Worm (Caenorhabditis elegans): Measurements from ENCODE around the gene trx-3.

trx-3 gene

DNA sequence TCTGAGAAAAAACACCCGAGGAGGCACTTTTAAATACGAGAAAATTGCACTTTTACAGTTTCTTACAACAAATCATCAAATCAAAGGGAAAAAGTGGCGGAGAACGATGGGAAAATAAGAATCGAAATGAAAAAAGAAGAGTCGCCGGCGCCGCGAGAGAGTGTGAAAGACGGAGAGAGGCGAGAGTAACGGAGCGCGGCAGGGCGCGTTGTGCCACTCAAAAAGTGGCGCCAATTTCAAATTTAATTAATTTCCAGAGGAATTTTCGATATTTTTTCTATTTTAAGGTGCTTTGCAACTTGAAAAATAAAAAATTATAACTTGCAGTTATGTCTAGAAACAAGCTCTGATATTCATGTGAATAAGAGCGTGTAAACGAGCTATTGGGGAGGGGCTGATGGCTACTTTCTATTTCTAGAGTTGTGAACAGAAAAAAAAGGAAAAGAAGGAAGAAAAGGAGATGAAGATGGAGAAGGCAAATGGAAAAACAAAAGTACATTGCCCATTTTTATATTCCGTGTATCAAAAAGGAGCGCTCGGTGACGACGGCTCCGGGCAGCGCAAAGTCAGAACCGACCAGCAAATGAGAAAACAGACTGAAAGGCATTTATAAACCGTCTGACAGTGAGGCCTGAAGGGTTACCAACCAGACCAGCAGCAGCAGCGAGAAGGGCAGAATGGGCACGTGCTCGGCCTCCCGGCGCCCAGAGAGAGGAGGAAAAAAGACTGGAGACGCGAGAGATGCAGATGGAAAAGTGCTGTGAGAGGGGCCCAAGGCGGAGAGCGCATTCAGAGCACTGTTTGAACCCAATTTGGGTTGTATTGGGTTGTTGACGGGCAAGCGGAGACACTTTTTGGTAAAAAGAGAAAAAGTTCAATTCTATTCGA, 15.7 kb upstream of the trx-3 start:
- TF ChIP-seq med-1 (GFP tag; optimal IDR thresholded peaks at IDR 0.05; ENCODE audit: insufficient read depth) (no peak), ztf-23 (GFP tag; IDR thresholded peaks at IDR 0.05) (no peak), cog-1 (tag; optimal IDR thresholded peaks at IDR 0.05) (no peak), flt-1 (GFP tag; IDR thresholded peaks at IDR 0.05) (no peak)

DNA sequence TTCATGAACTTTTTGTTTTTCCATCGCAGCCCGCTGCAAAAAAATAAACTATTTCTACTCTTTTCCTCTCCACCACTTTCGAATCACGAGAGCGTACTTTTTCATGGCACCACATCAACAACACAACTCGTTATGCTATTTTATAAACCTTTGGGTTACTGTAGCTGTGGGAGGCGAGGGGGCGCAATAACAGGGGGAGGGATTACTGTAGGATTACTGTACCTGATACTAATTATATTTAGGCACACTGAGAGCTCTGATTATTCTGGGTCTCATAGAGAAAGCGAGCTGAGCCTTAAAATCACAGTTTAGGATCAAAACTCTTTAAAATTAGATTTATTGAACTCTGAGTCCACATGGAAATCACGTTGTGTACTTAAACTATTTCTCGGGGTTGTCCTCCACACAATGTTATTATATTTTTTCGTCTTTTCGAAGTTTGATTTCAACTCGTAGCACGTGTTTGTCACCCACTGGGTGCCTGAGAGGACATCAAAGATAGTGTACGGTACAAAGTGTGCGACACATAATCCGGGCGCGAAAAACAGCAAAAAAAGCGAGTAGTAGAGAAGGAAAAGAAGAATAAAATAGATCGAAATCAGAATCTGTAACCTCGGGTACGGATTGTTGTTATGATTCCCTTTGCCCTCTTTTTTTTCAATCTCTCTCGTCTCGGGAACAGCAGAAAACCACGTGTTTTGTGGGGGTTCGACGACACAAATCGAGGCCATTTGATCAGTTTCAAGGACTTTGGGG, 14.2 kb upstream of the trx-3 start:
- TF ChIP-seq klf-2 (GFP tag; conservative IDR thresholded peaks at IDR 0.05) (no peak), ztf-23 (GFP tag; IDR thresholded peaks at IDR 0.05) (no peak), ztf-29 (GFP tag; IDR thresholded peaks at IDR 0.05) (no peak), ref-1 (GFP tag; conservative IDR thresholded peaks at IDR 0.05) (no peak), cog-1 (tag; optimal IDR thresholded peaks at IDR 0.05) (no peak), med-1 (GFP tag; optimal IDR thresholded peaks at IDR 0.05; ENCODE audit: insufficient read depth) (no peak), tab-1 (GFP tag; IDR thresholded peaks at IDR 0.05) (no peak)

DNA sequence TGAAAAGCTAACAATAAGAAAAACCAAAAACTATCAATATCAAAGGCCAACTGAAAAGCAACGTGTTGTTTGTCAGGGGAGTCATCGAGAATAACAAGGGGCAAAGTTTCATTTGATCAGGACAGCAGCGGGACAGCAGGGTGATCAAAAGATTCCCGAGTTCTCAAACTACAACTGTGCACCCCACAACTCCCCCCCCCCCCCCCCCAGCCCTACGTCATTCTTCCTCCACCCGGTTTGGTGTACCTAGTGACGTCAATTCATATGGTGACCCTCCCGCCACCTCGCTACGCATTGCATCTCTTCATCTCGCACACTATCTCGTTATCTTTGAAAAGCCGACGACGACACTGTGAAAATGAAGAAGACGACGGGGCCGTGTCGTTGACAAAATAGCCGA, 13.1 kb upstream of the trx-3 start:
- TF ChIP-seq med-1 (GFP tag; optimal IDR thresholded peaks at IDR 0.05; ENCODE audit: insufficient read depth) (no peak), ztf-29 (GFP tag; IDR thresholded peaks at IDR 0.05) (no peak), tab-1 (GFP tag; IDR thresholded peaks at IDR 0.05) (no peak), klf-2 (GFP tag; conservative IDR thresholded peaks at IDR 0.05) (no peak)

DNA sequence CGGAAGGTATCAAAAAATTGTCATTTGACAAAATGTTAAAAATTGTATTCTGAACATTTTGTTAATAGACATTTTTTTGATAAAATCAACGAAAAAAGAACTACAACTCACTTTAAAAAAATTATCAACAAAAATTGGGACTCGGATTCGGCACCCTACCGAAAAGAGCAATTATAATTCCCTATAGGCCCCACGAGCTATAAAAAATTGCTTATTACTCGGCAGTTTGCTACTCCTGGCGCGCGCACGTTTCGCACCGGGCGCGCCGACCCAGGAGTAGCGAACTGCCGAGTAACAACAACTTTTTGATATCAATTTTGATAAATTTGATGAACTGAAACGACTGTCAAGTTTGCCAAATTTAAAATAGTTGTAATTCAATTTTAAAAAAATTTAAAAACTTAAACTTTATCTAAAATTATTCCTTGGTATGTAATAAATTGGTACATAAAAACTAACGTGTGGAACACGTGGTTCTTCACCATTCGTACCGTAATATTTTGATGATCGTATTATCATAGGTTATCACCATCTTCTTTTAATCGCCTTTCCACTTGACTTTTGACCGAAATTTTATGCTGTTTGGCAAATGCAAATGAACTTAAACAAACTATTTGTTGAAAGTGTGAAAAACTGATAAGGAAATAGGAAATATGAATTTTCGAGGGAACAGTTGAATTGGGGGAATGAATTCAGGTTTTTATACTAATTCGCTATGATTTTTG, 11.3 kb upstream of the trx-3 start:
- TF ChIP-seq ztf-23 (GFP tag; IDR thresholded peaks at IDR 0.05): no peak
- TF ChIP-seq klf-2 (GFP tag; conservative IDR thresholded peaks at IDR 0.05): no peak
- no peak for TF ChIP-seq T22C8.4 (GFP tag; IDR thresholded peaks at IDR 0.05)

- no peak for TF ChIP-seq flt-1 (GFP tag; IDR thresholded peaks at IDR 0.05)
- no peak for TF ChIP-seq cog-1 (tag; optimal IDR thresholded peaks at IDR 0.05)
- no peak for TF ChIP-seq tab-1 (GFP tag; IDR thresholded peaks at IDR 0.05)
- no peak for TF ChIP-seq ztf-23 (GFP tag; IDR thresholded peaks at IDR 0.05)
- TF ChIP-seq ref-1 (GFP tag; conservative IDR thresholded peaks at IDR 0.05): no peak
- TF ChIP-seq klf-2 (GFP tag; conservative IDR thresholded peaks at IDR 0.05): no peak
- no peak for TF ChIP-seq T22C8.4 (GFP tag; IDR thresholded peaks at IDR 0.05)
- no peak for TF ChIP-seq ztf-29 (GFP tag; IDR thresholded peaks at IDR 0.05)
- TF ChIP-seq med-1 (GFP tag; optimal IDR thresholded peaks at IDR 0.05; ENCODE audit: insufficient read depth): no peak
These were observed 9.8 kb upstream of the trx-3 start, which contains the start of gene M01H9.3 for ce11 chrIV:4477009-4477471. TSS of gene M01H9.3 (minus strand) at chrIV:4477059.

DNA sequence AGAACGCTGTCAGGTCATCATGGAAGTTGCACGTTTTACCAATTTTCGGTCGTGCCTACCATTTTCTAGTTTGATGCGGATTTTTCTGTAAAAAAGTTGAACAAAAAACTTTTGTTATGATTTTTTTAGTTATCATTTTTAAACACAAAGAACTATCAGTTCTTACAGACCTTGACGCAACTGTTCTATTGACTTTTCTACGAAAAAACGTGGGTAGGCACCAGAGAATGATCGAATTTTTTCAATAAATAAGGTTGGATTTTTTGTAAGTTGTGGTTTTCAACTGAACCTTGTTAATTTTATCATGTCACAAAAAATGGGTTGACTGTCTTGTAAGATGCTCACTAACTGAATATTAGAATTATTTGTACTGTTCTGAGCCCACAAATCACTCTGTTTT, 8.2 kb upstream of the trx-3 start:
- TF ChIP-seq T22C8.4 (GFP tag; IDR thresholded peaks at IDR 0.05) (no peak), ztf-29 (GFP tag; IDR thresholded peaks at IDR 0.05) (no peak), ztf-23 (GFP tag; IDR thresholded peaks at IDR 0.05) (no peak), cog-1 (tag; optimal IDR thresholded peaks at IDR 0.05) (no peak), med-1 (GFP tag; optimal IDR thresholded peaks at IDR 0.05; ENCODE audit: insufficient read depth) (no peak), klf-2 (GFP tag; conservative IDR thresholded peaks at IDR 0.05) (no peak), ref-1 (GFP tag; conservative IDR thresholded peaks at IDR 0.05) (no peak), tab-1 (GFP tag; IDR thresholded peaks at IDR 0.05) (no peak), flt-1 (GFP tag; IDR thresholded peaks at IDR 0.05) (no peak)

- TF ChIP-seq ztf-23 (GFP tag; IDR thresholded peaks at IDR 0.05) (no peak), med-1 (GFP tag; optimal IDR thresholded peaks at IDR 0.05; ENCODE audit: insufficient read depth) (no peak), ztf-29 (GFP tag; IDR thresholded peaks at IDR 0.05) (no peak), klf-2 (GFP tag; conservative IDR thresholded peaks at IDR 0.05) (no peak)
These were observed 6.8 kb upstream of the trx-3 start, which contains the start of gene M01H9.10 for ce11 chrIV:4480027-4480426. TSS of gene M01H9.10 (minus strand) at chrIV:4480127.

DNA sequence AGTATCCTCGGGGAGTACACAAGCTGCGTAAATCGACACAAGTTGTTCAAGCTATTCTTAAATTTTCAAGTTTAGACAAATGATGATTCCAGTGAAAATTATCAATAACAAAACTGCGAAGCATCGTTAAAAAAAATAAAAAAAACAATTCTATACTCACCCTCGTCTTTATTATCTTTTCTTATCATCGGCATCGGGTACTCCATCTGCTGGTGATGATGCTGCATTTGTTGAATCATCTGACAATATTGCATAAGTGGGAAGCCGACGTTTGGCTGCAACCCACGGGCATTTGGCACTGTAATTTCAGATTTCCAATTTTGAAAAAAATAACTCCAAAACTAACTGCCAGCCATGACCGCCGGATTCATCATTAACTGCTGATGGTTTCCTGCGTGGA, 5.5 kb upstream of the trx-3 start:
- TF ChIP-seq klf-2 (GFP tag; conservative IDR thresholded peaks at IDR 0.05): no peak
- TF ChIP-seq ztf-23 (GFP tag; IDR thresholded peaks at IDR 0.05): no peak

DNA sequence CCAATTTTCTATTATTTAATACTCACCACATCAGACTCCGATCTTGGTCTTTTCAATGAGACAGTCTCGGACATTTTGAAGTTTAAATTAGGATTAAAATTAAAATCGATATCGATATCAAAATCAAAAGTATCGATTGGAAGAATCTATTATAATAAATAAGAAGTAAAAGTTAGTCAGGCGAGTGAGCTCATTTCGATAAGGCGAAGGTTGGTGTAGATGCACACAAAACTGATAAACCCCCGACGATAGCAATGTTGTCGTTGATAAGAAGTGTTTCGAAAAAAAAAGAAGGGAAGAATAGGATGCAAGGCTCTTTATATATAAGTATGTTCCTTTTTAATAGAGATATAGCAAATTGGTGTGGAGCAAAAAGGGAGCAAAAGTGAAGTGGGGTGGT, 4.3 kb upstream of the trx-3 start, which contains the start of gene M01H9.4:
Gene M01H9.4 (minus strand): TSS at position 379 of the 400 bp plus-strand sequence.
- no peak for TF ChIP-seq med-1 (GFP tag; optimal IDR thresholded peaks at IDR 0.05; ENCODE audit: insufficient read depth)
- TF ChIP-seq flt-1 (GFP tag; IDR thresholded peaks at IDR 0.05): no peak
- no peak for TF ChIP-seq ztf-23 (GFP tag; IDR thresholded peaks at IDR 0.05)
- TF ChIP-seq tab-1 (GFP tag; IDR thresholded peaks at IDR 0.05): no peak
- no peak for TF ChIP-seq ref-1 (GFP tag; conservative IDR thresholded peaks at IDR 0.05)
- TF ChIP-seq ztf-29 (GFP tag; IDR thresholded peaks at IDR 0.05): no peak
- TF ChIP-seq T22C8.4 (GFP tag; IDR thresholded peaks at IDR 0.05): no peak
- TF ChIP-seq klf-2 (GFP tag; conservative IDR thresholded peaks at IDR 0.05): no peak
- no peak for TF ChIP-seq cog-1 (tag; optimal IDR thresholded peaks at IDR 0.05)
